Worm (Caenorhabditis elegans) whole organism, L1 larva: Measurements from ENCODE around the gene hrpa-2.

Experiments used
- C16A3.4 ChIP-seq: fragments of 150-350 bp; optimal IDR thresholded peaks from 2 replicates; lab custom pipeline; 2014; ENCODE audit warnings: missing biosample characterization, missing genetic modification characterization
- C34B4.2 ChIP-seq: sonication (generic microtip); optimal IDR thresholded peaks from 2 replicates; lab custom pipeline; 2017; ENCODE audit warnings: mild to moderate bottlenecking, missing genetic modification characterization, missing compliant biosample characterization
- aha-1 ChIP-seq: fragments of 150-350 bp; optimal IDR thresholded peaks from 2 replicates; lab custom pipeline; 2014; ENCODE audit warnings: missing biosample characterization, missing genetic modification characterization
- aly-2 ChIP-seq: fragments of 150-350 bp; optimal IDR thresholded peaks from 2 replicates; lab custom pipeline; 2014; ENCODE audit warnings: missing biosample characterization, missing genetic modification characterization
- ceh-82 ChIP-seq, 3 experiments: fragments of 150-350 bp in 1 of 3; sonication (generic microtip) in 2 of 3; optimal IDR thresholded peaks; 2 replicates each; lab custom pipeline; 2014 to 2017; ENCODE audit warnings: missing biosample characterization in 3 of 3, missing genetic modification characterization in 3 of 3
- ceh-90 ChIP-seq: sonication (generic microtip); optimal IDR thresholded peaks from 2 replicates; lab custom pipeline; 2016; ENCODE audit warnings: missing genetic modification characterization, missing compliant biosample characterization
- dpl-1 ChIP-seq, 3 experiments: fragments of 150-350 bp in 2 of 3; sonication (generic microtip) in 1 of 3; optimal IDR thresholded peaks; 2 replicates each; lab custom pipeline; 2014 to 2017; ENCODE audit warnings: missing biosample characterization in 3 of 3, missing genetic modification characterization in 3 of 3, missing genetic modification reagents in 3 of 3
- egl-13 ChIP-seq: sonication (generic microtip); optimal IDR thresholded peaks from 2 replicates; lab custom pipeline; 2016; ENCODE audit warnings: missing genotype, missing genetic modification reagents, missing genetic modification characterization, missing compliant biosample characterization
- egl-27 ChIP-seq, 2 experiments: fragments of 150-350 bp in 1 of 2; sonication (generic microtip); optimal IDR thresholded peaks; 3 replicates each; lab custom pipeline; 2017 to 2018; ENCODE audit warnings: missing biosample characterization in 2 of 2, missing genetic modification characterization in 2 of 2, missing genetic modification reagents in 2 of 2
- fkh-8 ChIP-seq: sonication (generic microtip); optimal IDR thresholded peaks from 2 replicates; lab custom pipeline; 2016; ENCODE audit warnings: mild to moderate bottlenecking, missing genetic modification characterization, missing compliant biosample characterization
- grh-1 ChIP-seq: fragments of 200-800 bp; sonication (Bioruptor generic); IDR thresholded peaks from 2 replicates; pipeline ENCODE4 v1.3.6; 2022; ENCODE audit warnings: missing genetic modification reagents, missing genetic modification characterization, missing compliant biosample characterization
- hlh-4 ChIP-seq: sonication (generic microtip); optimal IDR thresholded peaks from 2 replicates; lab custom pipeline; 2016; ENCODE audit warnings: mild to moderate bottlenecking, missing genetic modification characterization, missing compliant biosample characterization
- hpl-2 ChIP-seq: fragments of 150-350 bp; optimal IDR thresholded peaks from 2 replicates; lab custom pipeline; 2014; ENCODE audit warnings: missing biosample characterization, missing genetic modification reagents, missing genetic modification characterization
- irx-1 ChIP-seq: sonication (generic microtip); optimal IDR thresholded peaks from 2 replicates; lab custom pipeline; 2016; ENCODE audit warnings: missing genetic modification characterization, missing compliant biosample characterization
- isw-1 ChIP-seq: fragments of 200-800 bp; sonication (Bioruptor generic); IDR thresholded peaks from 2 replicates; pipeline ENCODE4 v1.3.6; 2022; ENCODE audit warnings: missing genetic modification characterization, missing compliant biosample characterization
- lin-14 ChIP-seq: fragments of 200-800 bp; sonication (Bioruptor generic); optimal IDR thresholded peaks from 2 replicates; lab custom pipeline; 2018; ENCODE audit warnings: mild to moderate bottlenecking, missing genetic modification characterization, moderate library complexity, missing compliant biosample characterization
- lin-15B ChIP-seq: fragments of 150-350 bp; sonication (generic microtip); optimal IDR thresholded peaks from 3 replicates; lab custom pipeline; 2014; ENCODE audit warnings: missing biosample characterization, missing genetic modification characterization
- lsy-2 ChIP-seq, 2 experiments: fragments of 150-350 bp; optimal IDR thresholded peaks; 2 replicates each; lab custom pipeline; 2014; ENCODE audit warnings: missing biosample characterization in 2 of 2, missing genetic modification characterization in 2 of 2
- mdl-1 ChIP-seq, 2 experiments: fragments of 150-350 bp; optimal IDR thresholded peaks; 2 replicates each; lab custom pipeline; 2014 to 2017; ENCODE audit warnings: missing biosample characterization in 2 of 2, missing genetic modification characterization in 2 of 2, inconsistent platforms in 1 of 2
- nhr-19 ChIP-seq: fragments of 200-800 bp; sonication (Bioruptor generic); conservative IDR thresholded peaks from 2 replicates; pipeline ENCODE4 v1.3.6; 2022; ENCODE audit warnings: missing genetic modification characterization, missing compliant biosample characterization
- nhr-237 ChIP-seq: fragments of 150-350 bp; optimal IDR thresholded peaks from 2 replicates; lab custom pipeline; 2014; ENCODE audit warnings: missing biosample characterization, missing genetic modification characterization
- nhr-47 ChIP-seq: sonication (generic microtip); optimal IDR thresholded peaks from 2 replicates; lab custom pipeline; 2016; ENCODE audit warnings: mild to moderate bottlenecking, missing genetic modification characterization, moderate library complexity, missing compliant biosample characterization
- nhr-71 ChIP-seq: sonication (generic microtip); optimal IDR thresholded peaks from 2 replicates; lab custom pipeline; 2016; ENCODE audit warnings: mild to moderate bottlenecking, missing genetic modification characterization, moderate library complexity, missing compliant biosample characterization
- nhr-76 ChIP-seq: sonication (generic microtip); optimal IDR thresholded peaks from 2 replicates; lab custom pipeline; 2017; ENCODE audit warnings: missing biosample characterization, missing genetic modification characterization
- nhr-77 ChIP-seq: fragments of 150-350 bp; optimal IDR thresholded peaks from 2 replicates; lab custom pipeline; 2014; ENCODE audit warnings: missing biosample characterization, missing genetic modification characterization
- nhr-85 ChIP-seq: sonication (generic microtip); peaks from one replicate; lab custom pipeline; 2016; ENCODE audit warnings: missing genetic modification characterization, inconsistent platforms, missing compliant biosample characterization
- pag-3 ChIP-seq: sonication (generic microtip); optimal IDR thresholded peaks from 2 replicates; lab custom pipeline; 2017; ENCODE audit warnings: missing genetic modification characterization, mild to moderate bottlenecking, missing compliant biosample characterization, antibody characterized with exemption, borderline replicate concordance; ENCODE audit not compliant: insufficient read depth
- pax-3 ChIP-seq: fragments of 200-800 bp; sonication (Bioruptor generic); optimal IDR thresholded peaks from 2 replicates; lab custom pipeline; 2018; ENCODE audit warnings: mild to moderate bottlenecking, missing genetic modification characterization, moderate library complexity, missing compliant biosample characterization
- pqm-1 ChIP-seq: sonication (generic microtip); optimal IDR thresholded peaks from 3 replicates; lab custom pipeline; 2017; ENCODE audit warnings: missing biosample characterization, missing genetic modification characterization
- rnt-1 ChIP-seq: sonication (generic microtip); optimal IDR thresholded peaks from 2 replicates; lab custom pipeline; 2016; ENCODE audit warnings: mild to moderate bottlenecking, missing genetic modification characterization, moderate library complexity, missing compliant biosample characterization
- snpc-4 ChIP-seq: fragments of 150-350 bp; optimal IDR thresholded peaks from 2 replicates; lab custom pipeline; 2014; ENCODE audit warnings: missing biosample characterization, missing genetic modification characterization
- snu-23 ChIP-seq: sonication (generic microtip); optimal IDR thresholded peaks from 2 replicates; lab custom pipeline; 2016; ENCODE audit warnings: missing genetic modification characterization, missing compliant biosample characterization
- sup-37 ChIP-seq: fragments of 200-800 bp; sonication (Bioruptor generic); optimal IDR thresholded peaks from 2 replicates; lab custom pipeline; 2018; ENCODE audit warnings: mild to moderate bottlenecking, missing genetic modification characterization, missing compliant biosample characterization
- tbx-2 ChIP-seq: sonication (generic microtip); optimal IDR thresholded peaks from 2 replicates; lab custom pipeline; 2016; ENCODE audit warnings: missing genetic modification characterization, missing compliant biosample characterization
- unc-130 ChIP-seq: fragments of 150-350 bp; optimal IDR thresholded peaks from 2 replicates; lab custom pipeline; 2017; ENCODE audit warnings: missing biosample characterization, missing genetic modification characterization, inconsistent platforms
- unc-98 ChIP-seq: fragments of 200-800 bp; sonication (Bioruptor generic); IDR thresholded peaks from 2 replicates; pipeline ENCODE4 v1.3.6; 2022; ENCODE audit warnings: missing genetic modification characterization, missing compliant biosample characterization
- vab-15 ChIP-seq: sonication (generic microtip); optimal IDR thresholded peaks from 2 replicates; lab custom pipeline; 2017; ENCODE audit warnings: missing genotype, mild to moderate bottlenecking, missing genetic modification characterization, missing compliant biosample characterization
- xbp-1 ChIP-seq: sonication (generic microtip); optimal IDR thresholded peaks from 2 replicates; lab custom pipeline; 2016; ENCODE audit warnings: missing genetic modification characterization, missing compliant biosample characterization
- zag-1 ChIP-seq: fragments of 150-350 bp; optimal IDR thresholded peaks from 2 replicates; lab custom pipeline; 2014; ENCODE audit warnings: missing biosample characterization, missing genetic modification characterization
- ztf-11 ChIP-seq, 2 experiments: sonication (generic microtip); optimal IDR thresholded peaks; 2 replicates each; lab custom pipeline; 2016 to 2017; ENCODE audit warnings: missing genetic modification characterization in 2 of 2, missing biosample characterization in 1 of 2, missing compliant biosample characterization in 1 of 2

hrpa-2 gene

DNA sequence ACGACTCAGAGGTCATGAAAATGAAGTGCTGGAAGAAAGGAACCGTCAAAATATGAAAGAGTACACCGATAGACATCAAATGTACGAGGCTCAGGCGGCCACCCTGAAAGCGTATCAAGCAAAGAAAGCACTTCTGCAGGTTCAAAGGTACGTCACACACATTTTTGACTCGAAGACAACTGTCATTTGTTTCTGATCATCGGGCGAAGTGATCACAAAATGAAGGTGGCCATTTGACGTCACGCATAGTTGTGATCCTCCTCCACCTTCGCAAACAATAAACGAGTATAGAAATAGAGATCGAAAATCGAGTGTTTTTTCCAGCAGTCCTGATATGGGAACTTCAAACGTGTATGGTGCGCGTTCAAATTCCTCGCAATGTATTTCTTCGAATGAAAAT, 16.9 kb upstream of the hrpa-2 start:
- TF ChIP-seq xbp-1 (tag; lab: Kevin White, UChicago) (no peak), mdl-1 (tag; optimal IDR thresholded peaks at IDR 0.05; lab: Kevin White, UChicago) (peak in 1 of 2 experiments; percentile 10), egl-27 (tag; optimal IDR thresholded peaks at IDR 0.05; lab: Kevin White, UChicago) (no peak), nhr-19 (peak; percentile 39), tbx-2 (no peak), egl-13 (tag; lab: Kevin White, UChicago) (no peak), lin-15B (tag; lab: Kevin White, UChicago) (no peak), aha-1 (no peak), lin-14 (peak; percentile 58), C34B4.2 (tag; lab: Kevin White, UChicago) (no peak), rnt-1 (tag; lab: Kevin White, UChicago) (peak; percentile 76), nhr-71 (tag; lab: Kevin White, UChicago) (peak; percentile 46), pqm-1 (no peak), snu-23 (peak; percentile 20), aly-2 (no peak), nhr-85 (tag; lab: Kevin White, UChicago) (no peak), isw-1 (GFP tag; lab: Robert Waterston, UW) (no peak), sup-37 (no peak)
- TF ChIP-seq, all 84 proteins: peak for 6

DNA sequence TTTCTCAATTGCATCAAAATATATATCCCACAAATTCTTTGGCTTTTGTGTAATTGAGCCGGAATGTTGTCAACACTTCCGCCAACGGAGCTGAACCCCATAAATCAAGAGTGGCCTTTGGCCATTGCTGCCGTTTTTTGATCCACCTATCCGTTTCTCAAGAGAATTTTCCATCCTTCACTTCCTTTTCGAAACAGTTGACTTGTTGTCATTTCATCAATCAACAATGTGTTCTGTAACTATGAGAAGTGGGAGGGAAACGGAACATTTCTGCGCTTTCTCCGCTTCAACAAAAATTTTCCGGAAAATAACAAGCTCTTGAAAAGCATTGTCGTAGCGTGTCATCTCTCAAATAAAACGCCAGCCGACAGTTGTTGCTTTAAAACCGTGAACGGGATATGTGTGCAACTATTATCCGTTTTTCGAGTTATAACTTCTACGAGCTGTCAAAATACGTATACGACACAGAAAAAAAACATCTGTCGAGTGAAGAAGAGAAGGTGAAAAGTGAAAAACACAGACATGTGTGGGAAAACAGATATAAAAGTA, 16.3 kb upstream of the hrpa-2 start:
- TF ChIP-seq ztf-11 (tag; optimal IDR thresholded peaks at IDR 0.05; lab: Kevin White, UChicago) (no peak), lsy-2 (tag; optimal IDR thresholded peaks at IDR 0.05; lab: Kevin White, UChicago) (no peak), unc-98 (GFP tag; lab: Robert Waterston, UW) (no peak), zag-1 (no peak), C16A3.4 (tag; lab: Kevin White, UChicago) (no peak), lin-14 (peak; percentile 48), nhr-47 (no peak), snpc-4 (tag; lab: Kevin White, UChicago) (no peak), isw-1 (GFP tag; lab: Robert Waterston, UW) (no peak), nhr-85 (tag; lab: Kevin White, UChicago) (peak; percentile 56), rnt-1 (tag; lab: Kevin White, UChicago) (peak; percentile 40), nhr-76 (tag; lab: Kevin White, UChicago) (no peak), pag-3 (tag; lab: Kevin White, UChicago) (no peak), nhr-71 (tag; lab: Kevin White, UChicago) (peak; percentile 25), pqm-1 (no peak), unc-130 (tag; lab: Kevin White, UChicago) (no peak), ceh-82 (tag; optimal IDR thresholded peaks at IDR 0.05; lab: Kevin White, UChicago) (no peak), hpl-2 (GFP tag; lab: Kevin White, UChicago) (no peak), pax-3 (no peak), ceh-90 (tag; lab: Kevin White, UChicago) (no peak), hlh-4 (tag; lab: Kevin White, UChicago) (no peak), grh-1 (GFP tag; lab: Robert Waterston, UW) (no peak), egl-27 (tag; optimal IDR thresholded peaks at IDR 0.05; lab: Kevin White, UChicago) (no peak), xbp-1 (tag; lab: Kevin White, UChicago) (no peak), lin-15B (tag; lab: Kevin White, UChicago) (no peak), nhr-77 (tag; lab: Kevin White, UChicago) (no peak), dpl-1 (GFP tag; optimal IDR thresholded peaks at IDR 0.05; lab: Kevin White, UChicago) (no peak), vab-15 (tag; lab: Kevin White, UChicago) (no peak), fkh-8 (tag; lab: Kevin White, UChicago) (no peak)

DNA sequence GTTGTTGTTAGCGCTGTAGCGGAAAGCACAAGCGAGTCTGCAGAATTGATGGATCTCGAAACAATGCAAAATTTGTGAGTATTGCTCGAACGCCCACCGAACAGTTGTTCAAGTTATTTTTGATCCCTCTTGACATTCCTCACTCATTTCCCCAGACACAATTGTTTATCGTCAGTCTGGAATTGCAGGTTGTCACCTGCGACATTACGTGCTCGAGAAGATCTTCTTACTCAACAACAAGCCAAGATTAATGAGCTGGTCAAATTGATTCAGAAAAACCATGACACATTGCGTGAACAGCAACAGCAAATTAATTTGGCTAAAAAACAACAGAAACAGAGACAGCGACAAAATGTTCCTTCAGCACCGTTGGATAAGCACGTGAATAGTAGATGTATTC, 14.3 kb upstream of the hrpa-2 start:
- TF ChIP-seq unc-130 (tag; lab: Kevin White, UChicago), result no peak
- no peak for TF ChIP-seq aha-1
- TF ChIP-seq ztf-11 (tag; optimal IDR thresholded peaks at IDR 0.05; lab: Kevin White, UChicago), result no peak
- TF ChIP-seq nhr-237, result no peak
- no peak for TF ChIP-seq hlh-4 (tag; lab: Kevin White, UChicago)
- no peak for TF ChIP-seq nhr-19
- TF ChIP-seq hpl-2 (GFP tag; lab: Kevin White, UChicago), result no peak
- TF ChIP-seq unc-98 (GFP tag; lab: Robert Waterston, UW), result no peak
- TF ChIP-seq irx-1 (tag; lab: Kevin White, UChicago), result no peak
- no peak for TF ChIP-seq aly-2
